Worm (Caenorhabditis elegans) whole organism, L2 larva: ENCODE results near the gene B0272.3.

Source experiments
- fos-1 ChIP-seq: fragments of 150-350 bp; optimal IDR thresholded peaks from 2 replicates; lab custom pipeline; 2014; ENCODE audit warnings: missing biosample characterization, missing genetic modification characterization
- ztf-4 ChIP-seq: fragments of 150-350 bp; optimal IDR thresholded peaks from 2 replicates; lab custom pipeline; 2014; ENCODE audit warnings: missing biosample characterization, missing genetic modification characterization

DNA sequence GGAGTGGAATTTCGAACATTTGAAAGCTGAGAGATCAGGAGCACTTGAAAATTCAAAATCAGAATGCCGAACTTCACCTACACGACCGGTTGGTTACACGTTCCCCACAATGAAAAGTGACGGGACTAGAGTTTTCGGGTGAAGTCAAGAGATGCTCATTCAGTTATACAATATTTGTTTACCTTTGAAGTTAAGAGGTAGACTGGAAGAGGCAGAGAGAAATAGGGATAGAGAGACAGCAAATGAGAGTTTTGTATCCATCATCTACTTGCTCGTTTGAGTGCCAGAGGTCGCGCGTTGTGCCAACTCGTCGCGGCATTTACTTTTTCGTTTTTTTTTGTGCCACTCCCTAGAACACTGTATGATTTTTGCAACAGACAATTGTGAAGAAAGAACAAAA lies 20.5 kb upstream of the B0272.3 start:
- TF ChIP-seq fos-1 (tag; lab: Kevin White, UChicago) (no peak), ztf-4 (tag; lab: Kevin White, UChicago) (no peak)
